Worm (Caenorhabditis elegans) whole organism, L2 larva: ENCODE results near the gene unc-78.

Experiments used
- C34F6.9 ChIP-seq: fragments of 150-350 bp; optimal IDR thresholded peaks from 2 replicates; lab custom pipeline; 2014; ENCODE audit warnings: missing biosample characterization, missing genetic modification characterization
- F13H6.1 ChIP-seq: sonication (generic microtip); optimal IDR thresholded peaks from 2 replicates; lab custom pipeline; 2016; ENCODE audit warnings: missing genetic modification characterization, missing compliant biosample characterization
- R02D3.7 ChIP-seq: fragments of 150-350 bp; optimal IDR thresholded peaks from 2 replicates; lab custom pipeline; 2014; ENCODE audit warnings: missing biosample characterization, missing genetic modification characterization
- ZK546.5 ChIP-seq: sonication (generic microtip); optimal IDR thresholded peaks from 2 replicates; lab custom pipeline; 2017; ENCODE audit warnings: missing biosample characterization, missing genetic modification characterization
- ama-1 ChIP-seq: fragments of 150-350 bp; optimal IDR thresholded peaks from 2 replicates; lab custom pipeline; 2018; ENCODE audit warnings: inconsistent platforms
- blmp-1 ChIP-seq: sonication (generic microtip); optimal IDR thresholded peaks from 2 replicates; lab custom pipeline; 2017; ENCODE audit warnings: missing genetic modification characterization, mild to moderate bottlenecking, missing compliant biosample characterization, antibody characterized with exemption, moderate library complexity; ENCODE audit not compliant: insufficient read depth
- ceh-16 ChIP-seq: fragments of 150-350 bp; optimal IDR thresholded peaks from 2 replicates; lab custom pipeline; 2014; ENCODE audit warnings: missing biosample characterization, missing genetic modification characterization
- ceh-82 ChIP-seq: fragments of 150-350 bp; optimal IDR thresholded peaks from 2 replicates; lab custom pipeline; 2014; ENCODE audit warnings: missing biosample characterization, missing genetic modification characterization
- crh-2 ChIP-seq: sonication (generic microtip); optimal IDR thresholded peaks from 2 replicates; lab custom pipeline; 2017; ENCODE audit warnings: missing biosample characterization, missing genetic modification characterization
- dmd-4 ChIP-seq: sonication (generic microtip); optimal IDR thresholded peaks from 2 replicates; lab custom pipeline; 2017; ENCODE audit warnings: missing biosample characterization, missing genetic modification characterization
- elt-1 ChIP-seq: fragments of 150-350 bp; optimal IDR thresholded peaks from 2 replicates; lab custom pipeline; 2014; ENCODE audit warnings: missing biosample characterization, missing genetic modification characterization
- fos-1 ChIP-seq: fragments of 150-350 bp; optimal IDR thresholded peaks from 2 replicates; lab custom pipeline; 2014; ENCODE audit warnings: missing biosample characterization, missing genetic modification characterization
- lin-11 ChIP-seq: fragments of 150-350 bp; sonication (generic microtip); optimal IDR thresholded peaks from 2 replicates; lab custom pipeline; 2014; ENCODE audit warnings: missing biosample characterization, missing genetic modification characterization, inconsistent platforms, mixed read lengths
- lin-13 ChIP-seq: fragments of 150-350 bp; optimal IDR thresholded peaks from 2 replicates; lab custom pipeline; 2014; ENCODE audit warnings: missing biosample characterization, missing genetic modification reagents, missing genetic modification characterization
- lin-39 ChIP-seq: fragments of 150-350 bp; optimal IDR thresholded peaks from 2 replicates; lab custom pipeline; 2014; ENCODE audit warnings: missing biosample characterization, missing genetic modification reagents, missing genetic modification characterization
- mbf-1 ChIP-seq: sonication (generic microtip); optimal IDR thresholded peaks from 2 replicates; lab custom pipeline; 2017; ENCODE audit warnings: missing biosample characterization, missing genetic modification characterization
- mdl-1 ChIP-seq, 2 experiments: fragments of 150-350 bp in 1 of 2; sonication (generic microtip) in 1 of 2; optimal IDR thresholded peaks; 2 replicates each; lab custom pipeline; 2017; ENCODE audit warnings: missing biosample characterization in 2 of 2, missing genetic modification characterization in 2 of 2
- nhr-10 ChIP-seq: sonication (generic microtip); optimal IDR thresholded peaks from 2 replicates; lab custom pipeline; 2017; ENCODE audit warnings: missing biosample characterization, missing genetic modification characterization
- nhr-11 ChIP-seq: fragments of 150-350 bp; optimal IDR thresholded peaks from 2 replicates; lab custom pipeline; 2014; ENCODE audit warnings: missing biosample characterization, missing genetic modification characterization
- nhr-12 ChIP-seq: fragments of 150-350 bp; optimal IDR thresholded peaks from 2 replicates; lab custom pipeline; 2014; ENCODE audit warnings: missing biosample characterization, missing genetic modification characterization
- nhr-129 ChIP-seq: fragments of 150-350 bp; optimal IDR thresholded peaks from 2 replicates; lab custom pipeline; 2014; ENCODE audit warnings: missing biosample characterization, missing genetic modification characterization
- nhr-21 ChIP-seq: fragments of 150-350 bp; optimal IDR thresholded peaks from 2 replicates; lab custom pipeline; 2014; ENCODE audit warnings: missing biosample characterization, missing genetic modification characterization
- nhr-237 ChIP-seq: fragments of 150-350 bp; optimal IDR thresholded peaks from 2 replicates; lab custom pipeline; 2014; ENCODE audit warnings: missing biosample characterization, missing genetic modification characterization
- nhr-6 ChIP-seq: fragments of 150-350 bp; optimal IDR thresholded peaks from 2 replicates; lab custom pipeline; 2014; ENCODE audit warnings: missing biosample characterization, missing genetic modification characterization
- sem-4 ChIP-seq: fragments of 150-350 bp; optimal IDR thresholded peaks from 2 replicates; lab custom pipeline; 2014; ENCODE audit warnings: missing biosample characterization, missing genetic modification reagents, missing genetic modification characterization
- sma-3 ChIP-seq: sonication (generic microtip); optimal IDR thresholded peaks from 2 replicates; lab custom pipeline; 2016; ENCODE audit warnings: missing genetic modification reagents, missing genetic modification characterization, missing compliant biosample characterization
- snpc-4 ChIP-seq: fragments of 150-350 bp; optimal IDR thresholded peaks from 2 replicates; lab custom pipeline; 2014; ENCODE audit warnings: missing biosample characterization, missing genetic modification characterization
- unc-55 ChIP-seq: fragments of 150-350 bp; sonication (generic microtip); optimal IDR thresholded peaks from 3 replicates; lab custom pipeline; 2014; ENCODE audit warnings: missing biosample characterization, missing genetic modification reagents, missing genetic modification characterization
- zag-1 ChIP-seq: fragments of 150-350 bp; optimal IDR thresholded peaks from 2 replicates; lab custom pipeline; 2014; ENCODE audit warnings: missing biosample characterization, missing genetic modification characterization
- ztf-1 ChIP-seq: fragments of 200-800 bp; sonication (Bioruptor generic); conservative IDR thresholded peaks from 2 replicates; pipeline ENCODE4 v1.3.6; 2022; ENCODE audit warnings: missing genetic modification characterization, missing compliant biosample characterization

unc-78 gene

DNA sequence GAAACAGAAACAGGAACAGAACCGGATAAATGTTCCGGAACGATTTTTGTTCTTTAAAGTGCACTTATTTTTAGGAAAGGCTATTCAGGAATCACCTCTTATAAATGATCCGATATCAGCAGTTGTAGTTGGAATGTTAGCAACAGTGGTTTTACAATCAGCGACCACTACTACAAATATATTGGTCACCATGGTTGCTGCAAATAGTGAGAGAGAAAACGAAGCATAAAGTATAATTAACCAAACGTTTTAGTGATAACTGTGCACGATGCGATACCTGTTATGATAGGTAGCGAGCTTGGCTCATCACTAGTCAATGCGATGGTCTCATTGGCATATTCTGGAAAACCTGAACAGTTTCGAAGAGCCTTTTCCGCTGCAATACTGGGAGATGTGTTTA, 42.0 kb downstream of the unc-78 start:
- TF ChIP-seq nhr-129 (tag; lab: Kevin White, UChicago), result no peak
- TF ChIP-seq ceh-82 (tag; lab: Kevin White, UChicago), result no peak
- no peak for TF ChIP-seq ztf-1 (GFP tag; lab: Robert Waterston, UW)
- no peak for TF ChIP-seq lin-13 (GFP tag; lab: Kevin White, UChicago)
- no peak for TF ChIP-seq ZK546.5 (tag; lab: Kevin White, UChicago)
- no peak for TF ChIP-seq sma-3
- no peak for TF ChIP-seq C34F6.9 (tag; lab: Kevin White, UChicago)
- TF ChIP-seq lin-39, result no peak
- TF ChIP-seq nhr-11, result no peak
- no peak for TF ChIP-seq fos-1 (tag; lab: Kevin White, UChicago)
- TF ChIP-seq R02D3.7, result no peak
- no peak for TF ChIP-seq ama-1
- no peak for TF ChIP-seq nhr-21
- TF ChIP-seq nhr-6 (tag; lab: Kevin White, UChicago), result no peak
- TF ChIP-seq ceh-16 (tag; lab: Kevin White, UChicago), result no peak
- TF ChIP-seq F13H6.1, result no peak

DNA sequence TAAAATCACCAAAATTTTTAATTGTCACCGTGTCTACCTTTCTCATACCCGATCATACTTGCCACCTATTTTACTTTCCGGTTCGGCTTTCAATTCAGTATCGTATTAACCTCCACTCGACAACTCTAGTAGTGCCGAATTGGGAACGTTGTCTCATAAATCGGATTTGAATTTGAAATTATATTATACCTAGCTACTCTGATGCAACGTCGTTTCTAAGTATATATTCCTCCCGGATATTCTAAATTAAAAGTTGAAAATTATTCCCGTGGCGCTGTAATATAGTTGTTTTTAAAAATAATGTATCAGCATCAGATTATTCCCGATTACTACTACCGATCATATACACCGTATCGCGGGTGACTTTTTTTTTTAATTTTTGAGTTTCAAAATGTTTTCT, 42.8 kb downstream of the unc-78 start, which contains the start of gene ZK563.2:
Gene ZK563.2 (plus strand): TSS at position 301 of the 400 bp plus-strand sequence.
- TF ChIP-seq F13H6.1 (no peak), lin-11 (tag; lab: Kevin White, UChicago) (no peak), dmd-4 (tag; lab: Kevin White, UChicago) (no peak)

ce11 chrX:3366782-3367181, 44.6 kb downstream of the unc-78 start:
- TF ChIP-seq mdl-1 (tag; optimal IDR thresholded peaks at IDR 0.05; lab: Kevin White, UChicago) (no peak), lin-13 (GFP tag; lab: Kevin White, UChicago) (no peak), unc-55 (GFP tag; lab: Kevin White, UChicago) (no peak), zag-1 (no peak), mbf-1 (tag; lab: Kevin White, UChicago) (no peak), blmp-1 (tag; lab: Kevin White, UChicago) (no peak), dmd-4 (tag; lab: Kevin White, UChicago) (no peak), lin-11 (tag; lab: Kevin White, UChicago) (no peak), lin-39 (no peak), nhr-6 (tag; lab: Kevin White, UChicago) (no peak), nhr-237 (tag; lab: Kevin White, UChicago) (no peak)

DNA sequence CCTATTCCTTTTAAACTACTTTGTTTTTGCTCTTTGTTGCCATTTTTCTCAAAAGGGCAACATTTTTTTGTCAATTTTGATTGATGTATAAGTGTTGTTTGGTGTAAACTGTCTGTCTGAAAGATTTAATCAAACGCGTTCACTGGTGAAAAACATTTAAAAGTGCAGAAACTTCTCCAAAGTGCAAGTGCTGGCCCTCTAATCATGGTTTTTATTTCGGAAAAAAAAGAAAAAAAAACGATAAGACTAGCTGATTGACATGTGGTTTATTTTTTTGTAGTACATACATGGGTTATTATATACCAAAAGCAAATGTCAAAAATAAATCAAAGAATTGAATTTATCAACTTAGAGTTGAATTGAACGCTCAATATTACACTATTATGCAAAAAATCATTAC, 49.0 kb downstream of the unc-78 start, which contains the start of gene dhs-26:
Gene dhs-26 (minus strand): TSS at position 116 of the 400 bp plus-strand sequence.
- no peak for TF ChIP-seq snpc-4
- TF ChIP-seq nhr-12 (tag; lab: Kevin White, UChicago), result no peak
- no peak for TF ChIP-seq nhr-10 (tag; lab: Kevin White, UChicago)
- no peak for TF ChIP-seq elt-1
- no peak for TF ChIP-seq lin-39
- no peak for TF ChIP-seq lin-11 (tag; lab: Kevin White, UChicago)
- TF ChIP-seq nhr-129 (tag; lab: Kevin White, UChicago), result no peak
- no peak for TF ChIP-seq nhr-6 (tag; lab: Kevin White, UChicago)
- TF ChIP-seq sem-4 (tag; lab: Kevin White, UChicago), result no peak
- TF ChIP-seq ZK546.5 (tag; lab: Kevin White, UChicago), result no peak
- no peak for TF ChIP-seq ceh-16 (tag; lab: Kevin White, UChicago)
- TF ChIP-seq crh-2 (tag; lab: Kevin White, UChicago), result no peak
- TF ChIP-seq, all 48 proteins: peak for 0
